Worm (Caenorhabditis elegans): ENCODE measurements around the gene vps-26.
"Not testable (repeated sequence)": the region's sequence is repeated elsewhere in the genome, so short reads cannot be mapped to it uniquely, and the experiment has no call there.

The vps-26 gene

DNA sequence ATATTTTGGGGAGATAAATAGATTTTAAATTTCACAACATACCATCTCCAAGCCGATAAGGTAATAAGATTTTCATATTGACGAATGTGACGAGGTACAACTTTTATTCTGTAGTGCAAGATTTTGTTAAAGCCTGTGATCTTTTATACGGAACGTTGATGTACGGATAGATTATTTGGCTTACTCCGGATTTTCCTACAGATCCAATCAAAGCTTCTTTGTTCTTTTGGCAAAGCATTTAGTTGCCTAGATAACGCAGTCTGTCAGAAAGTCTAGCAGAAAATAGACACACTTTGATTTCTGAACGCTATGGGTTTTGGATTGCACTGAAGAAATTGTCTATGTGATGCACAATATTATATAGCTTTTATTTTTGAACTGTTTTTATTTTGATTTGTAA is 42.4 kb downstream of the vps-26 start, which contains the start of gene F49C12.2:
Gene F49C12.2, minus strand, starts transcription at position 101 of the 400 bp plus-strand sequence.
- TF ChIP-seq jun-1 (tag; optimal IDR thresholded peaks at IDR 0.05): no peak
- TF ChIP-seq ceh-16 (tag; optimal IDR thresholded peaks at IDR 0.05): no peak
- no peak for TF ChIP-seq hmg-11 (tag; optimal IDR thresholded peaks at IDR 0.05)
- no peak for TF ChIP-seq nhr-28 (tag; optimal IDR thresholded peaks at IDR 0.05)
- no peak for TF ChIP-seq elt-3 (tag; optimal IDR thresholded peaks at IDR 0.05)

DNA sequence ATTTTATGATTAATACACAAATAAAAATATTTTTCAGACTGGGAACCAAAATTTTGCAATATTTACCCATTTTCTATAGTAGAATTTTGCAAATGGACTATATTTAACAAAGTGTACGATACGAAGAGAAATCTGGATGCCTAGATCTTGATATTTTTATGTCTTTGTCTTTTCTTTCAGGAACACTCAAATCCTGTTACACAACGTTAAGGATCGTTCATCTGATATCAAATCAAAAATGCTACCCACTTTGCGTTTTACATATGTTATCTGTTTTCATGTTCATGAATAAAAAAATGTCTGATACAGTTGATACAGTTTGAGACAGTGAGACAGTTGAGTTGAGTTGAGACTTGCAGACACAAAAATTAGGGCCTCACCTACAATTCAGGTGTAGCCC is 45.3 kb downstream of the vps-26 start, which contains the start of gene F49C12.1:
Gene F49C12.1, minus strand, starts transcription at position 70 of the 400 bp plus-strand sequence.
- TF ChIP-seq elt-3 (tag; optimal IDR thresholded peaks at IDR 0.05) (no peak), aly-2 (tag; optimal IDR thresholded peaks at IDR 0.05) (no peak), pqm-1 (tag; optimal IDR thresholded peaks at IDR 0.05) (no peak), ceh-82 (tag; optimal IDR thresholded peaks at IDR 0.05) (no peak), ceh-28 (tag; optimal IDR thresholded peaks at IDR 0.05) (no peak), elt-1 (tag; optimal IDR thresholded peaks at IDR 0.05) (no peak), skn-1 (tag; optimal IDR thresholded peaks at IDR 0.05) (no peak), lin-15B (tag; optimal IDR thresholded peaks at IDR 0.05) (no peak), hmg-11 (tag; optimal IDR thresholded peaks at IDR 0.05) (no peak), unc-39 (tag; optimal IDR thresholded peaks at IDR 0.05) (no peak), zag-1 (tag; optimal IDR thresholded peaks at IDR 0.05) (no peak), nhr-23 (tag; optimal IDR thresholded peaks at IDR 0.05) (no peak)

DNA sequence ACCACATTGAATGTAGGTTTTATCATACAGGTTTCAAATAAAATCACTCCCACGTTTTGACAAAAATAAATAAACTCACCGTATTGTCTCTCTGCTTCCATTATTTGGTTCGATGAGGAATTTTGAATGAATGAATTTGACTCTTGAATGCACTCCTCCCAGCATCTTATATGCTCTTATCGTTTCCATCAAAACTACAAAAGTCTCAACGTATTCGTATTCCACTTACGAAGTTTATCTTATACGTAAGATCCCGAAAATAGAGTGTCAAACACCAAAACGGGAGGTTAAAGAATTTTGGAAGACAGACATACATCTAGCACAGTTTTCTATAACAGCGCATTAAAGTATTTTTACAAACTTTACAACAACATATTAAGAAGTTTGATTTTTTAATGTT is 47.8 kb downstream of the vps-26 start, which contains the start of gene nhr-264:
Gene nhr-264, minus strand, starts transcription at position 101 of the 400 bp plus-strand sequence.
- not testable (repeated sequence) for TF ChIP-seq mml-1, nhr-67, elt-3 (tag; optimal IDR thresholded peaks at IDR 0.05)

DNA sequence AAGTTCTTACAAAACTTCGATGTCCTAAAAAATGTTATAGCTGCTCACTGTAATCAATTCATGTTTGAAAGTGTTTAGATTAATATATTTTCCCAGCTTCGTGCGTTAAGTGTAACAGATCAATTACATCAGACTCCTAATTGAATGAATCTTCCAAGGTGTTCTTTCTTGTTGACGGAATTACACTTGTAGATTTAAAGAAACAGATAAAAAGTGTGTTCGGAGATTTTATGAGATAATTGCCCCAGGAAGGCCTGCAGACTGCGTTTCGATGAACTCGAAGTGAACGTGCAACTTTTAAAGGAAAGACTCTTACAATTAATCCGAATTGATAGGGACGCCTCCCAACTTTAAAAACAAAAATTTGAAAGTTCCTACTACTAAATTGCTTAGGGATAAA is 52.0 kb downstream of the vps-26 start:
- TF ChIP-seq mdl-1 (tag; optimal IDR thresholded peaks at IDR 0.05) (no peak), hmg-11 (tag; optimal IDR thresholded peaks at IDR 0.05) (no peak), snpc-4 (tag; optimal IDR thresholded peaks at IDR 0.05) (no peak), ZK546.5 (tag; optimal IDR thresholded peaks at IDR 0.05) (no peak), elt-1 (tag; optimal IDR thresholded peaks at IDR 0.05) (peak; percentile 70)
